Fruit fly (Drosophila melanogaster): ENCODE results near the gene CG11029.
A peak's percentile ranks its signal among the peaks of the same experiment; 100 is the strongest.

The CG11029 gene

dm6 chr2L:5743537-5744148, 2.3 kb upstream of the CG11029 start (continued):
- peak; percentile 57 for TF ChIP-seq stc (GFP tag; IDR thresholded peaks at IDR 0.05)
- no peak for TF ChIP-seq CG7786 (GFP tag; optimal IDR thresholded peaks at IDR 0.05)
- TF ChIP-seq CG13624 (GFP tag; optimal IDR thresholded peaks at IDR 0.05): no peak
- TF ChIP-seq C15 (GFP tag; IDR thresholded peaks at IDR 0.05): no peak
- TF ChIP-seq CG11695 (GFP tag; IDR thresholded peaks at IDR 0.05): peak; percentile 19; the same call in 1 of the 3 replicates
- TF ChIP-seq bcd (GFP tag; optimal IDR thresholded peaks at IDR 0.05): peak; percentile 17
- no peak for TF ChIP-seq Fer1 (GFP tag; optimal IDR thresholded peaks at IDR 0.05)
- peak; percentile 56 for TF ChIP-seq Sox102F (GFP tag; optimal IDR thresholded peaks at IDR 0.05)
- no peak for TF ChIP-seq Atf3 (GFP tag; optimal IDR thresholded peaks at IDR 0.05)
- peak; percentile 16 for TF ChIP-seq CG7556 (GFP tag; optimal IDR thresholded peaks at IDR 0.05)
- TF ChIP-seq HLH4C (GFP tag; IDR thresholded peaks at IDR 0.05; ENCODE audit: partially characterized antibody): no peak
- peak; percentile 12 for TF ChIP-seq CG9437 (GFP tag; optimal IDR thresholded peaks at IDR 0.05)
- TF ChIP-seq CG32767 (GFP tag; IDR thresholded peaks at IDR 0.05): no peak
- TF ChIP-seq CG4404 (GFP tag; IDR thresholded peaks at IDR 0.05): no peak
- no peak for TF ChIP-seq trh (GFP tag; optimal IDR thresholded peaks at IDR 0.05)
- no peak for TF ChIP-seq CG7963 (GFP tag; IDR thresholded peaks at IDR 0.05; ENCODE audit: partially characterized antibody)
- peak in 1 of 2 experiments; percentile 55 for TF ChIP-seq Pdp1 (GFP tag; optimal IDR thresholded peaks at IDR 0.05)
- TF ChIP-seq Oli (tag; optimal IDR thresholded peaks at IDR 0.05): peak; percentile 6
- TF ChIP-seq jigr1 (GFP tag; IDR thresholded peaks at IDR 0.05): no peak
- TF ChIP-seq dmrt99B (tag; optimal IDR thresholded peaks at IDR 0.05): peak; percentile 47
- TF ChIP-seq Eip74EF (GFP tag; optimal IDR thresholded peaks at IDR 0.05): no peak
- no peak for TF ChIP-seq gce (GFP tag; IDR thresholded peaks at IDR 0.05)
- TF ChIP-seq dpn (GFP tag; optimal IDR thresholded peaks at IDR 0.05): peak in 1 of 2 experiments; percentile 17
- no peak for TF ChIP-seq CG13894 (tag; optimal IDR thresholded peaks at IDR 0.05)
- TF ChIP-seq bab2 (GFP tag; optimal IDR thresholded peaks at IDR 0.05): peak; percentile 11
- TF ChIP-seq Lhr (GFP tag; optimal IDR thresholded peaks at IDR 0.05): no peak
- no peak for TF ChIP-seq da (GFP tag; optimal IDR thresholded peaks at IDR 0.05)
- no peak for TF ChIP-seq toy (GFP tag; IDR thresholded peaks at IDR 0.05)
- peak; percentile 60 for TF ChIP-seq Med (GFP tag)
- peak; percentile 68 for TF ChIP-seq Rfx (GFP tag; IDR thresholded peaks at IDR 0.05)
- no peak for TF ChIP-seq B-H2 (GFP tag; optimal IDR thresholded peaks at IDR 0.05)
- peak; percentile 21 for TF ChIP-seq CG12391 (tag; optimal IDR thresholded peaks at IDR 0.05)
- TF ChIP-seq CG31441 (GFP tag; IDR thresholded peaks at IDR 0.05): 0 out of 2 replicates have a peak, but pooled peaks have one; percentile 23
- no peak for TF ChIP-seq sc (optimal IDR thresholded peaks at IDR 0.05)
- no peak for TF ChIP-seq sc (GFP tag; optimal IDR thresholded peaks at IDR 0.05)
- TF ChIP-seq hkb (optimal IDR thresholded peaks at IDR 0.05): no peak
- peak; percentile 55 for TF ChIP-seq hkb (GFP tag; IDR thresholded peaks at IDR 0.05)
- TF ChIP-seq Ada2b (GFP tag; IDR thresholded peaks at IDR 0.05): peak; percentile 37
- TF ChIP-seq pros (GFP tag; optimal IDR thresholded peaks at IDR 0.05): no peak
- TF ChIP-seq chinmo (GFP tag; IDR thresholded peaks at IDR 0.05; ENCODE audit: partially characterized antibody): no peak
- TF ChIP-seq bowl (GFP tag; IDR thresholded peaks at IDR 0.05): no peak
- 0 out of 2 replicates have a peak, but pooled peaks have one; percentile 20 for TF ChIP-seq H2.0 (GFP tag; IDR thresholded peaks at IDR 0.05)
- no peak for TF ChIP-seq Chrac-16 (GFP tag; optimal IDR thresholded peaks at IDR 0.05)
- TF ChIP-seq slbo (GFP tag; IDR thresholded peaks at IDR 0.05): no peak; the same call in 1 of the 2 replicates
- TF ChIP-seq Hr39 (optimal IDR thresholded peaks at IDR 0.05): no peak
- TF ChIP-seq esg (GFP tag; conservative IDR thresholded peaks at IDR 0.05): 0 out of 2 replicates have a peak, but pooled peaks have one; percentile 12
- peak; percentile 6 for TF ChIP-seq Blimp-1 (GFP tag; optimal IDR thresholded peaks at IDR 0.05)
- TF ChIP-seq CG3065 (GFP tag; optimal IDR thresholded peaks at IDR 0.05): peak; percentile 38
- no peak for TF ChIP-seq fd3F (GFP tag; optimal IDR thresholded peaks at IDR 0.05)
- TF ChIP-seq Ptx1 (GFP tag; IDR thresholded peaks at IDR 0.05): peak; percentile 52
- TF ChIP-seq CG14441 (GFP tag; IDR thresholded peaks at IDR 0.05): peak; percentile 69

All from whole organism, embryonic.